Fruit fly (Drosophila melanogaster) whole organism, embryonic: ENCODE measurements around the gene ea.

Experiments
- CG10209 ChIP-seq: fragments of 200-800 bp; sonication (Bioruptor generic); optimal IDR thresholded peaks from 3 replicates; lab custom pipeline; 2017; ENCODE audit warnings: missing biosample characterization, mild to moderate bottlenecking, missing genetic modification characterization, missing genetic modification reagents
- CG10321 ChIP-seq: fragments of 200-800 bp; sonication (Bioruptor generic); IDR thresholded peaks from 2 replicates; pipeline ENCODE4 v1.3.6; 2022; ENCODE audit warnings: missing biosample characterization, missing genetic modification characterization
- CG11093 ChIP-seq: fragments of 200-800 bp; sonication (Bioruptor generic); IDR thresholded peaks from 3 replicates; pipeline ENCODE4 v1.3.6; 2022; ENCODE audit warnings: missing biosample characterization, missing genetic modification characterization
- CG11696 ChIP-seq: fragments of 200-800 bp; sonication (Bioruptor generic); IDR thresholded peaks from 2 replicates; pipeline ENCODE4 v1.3.6; 2022; ENCODE audit warnings: missing biosample characterization, missing genetic modification characterization
- CG12219 ChIP-seq: fragments of 200-800 bp; sonication (Bioruptor generic); optimal IDR thresholded peaks from 3 replicates; lab custom pipeline; 2018; ENCODE audit warnings: missing biosample characterization, mild to moderate bottlenecking, missing genetic modification characterization
- CG12299 ChIP-seq: fragments of 200-800 bp; sonication (Bioruptor generic); optimal IDR thresholded peaks from 2 replicates; lab custom pipeline; 2018; ENCODE audit warnings: missing biosample characterization, mild to moderate bottlenecking, missing genetic modification characterization
- CG12391 ChIP-seq: fragments of 200-800 bp; sonication (Bioruptor generic); optimal IDR thresholded peaks from 3 replicates; lab custom pipeline; 2018; ENCODE audit warnings: missing biosample characterization, mild to moderate bottlenecking, missing genetic modification characterization, moderate library complexity
- CG12744 ChIP-seq: fragments of 200-800 bp; sonication (Bioruptor generic); optimal IDR thresholded peaks from 2 replicates; lab custom pipeline; 2016; ENCODE audit warnings: missing biosample characterization, missing genetic modification characterization
- CG13624 ChIP-seq: fragments of 200-800 bp; sonication (Bioruptor generic); optimal IDR thresholded peaks from 2 replicates; lab custom pipeline; 2016; ENCODE audit warnings: missing biosample characterization, missing genetic modification characterization
- CG14014 ChIP-seq: fragments of 200-800 bp; sonication (Bioruptor generic); IDR thresholded peaks from 2 replicates; pipeline ENCODE4 v1.3.6; 2022; ENCODE audit warnings: missing biosample characterization, missing genetic modification characterization
- CG1602 ChIP-seq: fragments of 200-800 bp; sonication (Bioruptor generic); optimal IDR thresholded peaks from 3 replicates; lab custom pipeline; 2016; ENCODE audit warnings: missing biosample characterization, missing genetic modification characterization
- CG17802 ChIP-seq: fragments of 200-800 bp; sonication (Bioruptor generic); optimal IDR thresholded peaks from 2 replicates; lab custom pipeline; 2018; ENCODE audit warnings: missing biosample characterization, mild to moderate bottlenecking, missing genetic modification characterization, moderate library complexity
- CG1832 ChIP-seq: fragments of 200-800 bp; sonication (Bioruptor generic); optimal IDR thresholded peaks from 2 replicates; lab custom pipeline; 2017; ENCODE audit warnings: missing biosample characterization, mild to moderate bottlenecking, missing genetic modification characterization, inconsistent platforms
- CG18619 ChIP-seq: fragments of 200-800 bp; sonication (Bioruptor generic); optimal IDR thresholded peaks from 3 replicates; lab custom pipeline; 2017; ENCODE audit warnings: missing biosample characterization, mild to moderate bottlenecking, missing genetic modification characterization
- CG18764 ChIP-seq: fragments of 200-800 bp; sonication (Bioruptor generic); optimal IDR thresholded peaks from 3 replicates; lab custom pipeline; 2016; ENCODE audit warnings: missing biosample characterization, missing genetic modification characterization
- CG3838 ChIP-seq: fragments of 200-800 bp; sonication (Bioruptor generic); optimal IDR thresholded peaks from 3 replicates; lab custom pipeline; 2016; ENCODE audit warnings: missing biosample characterization, missing genetic modification characterization
- CG6254 ChIP-seq: fragments of 200-800 bp; sonication (Bioruptor generic); optimal IDR thresholded peaks from 3 replicates; lab custom pipeline; 2017; ENCODE audit warnings: mild to moderate bottlenecking, missing biosample characterization, missing genetic modification reagents, missing genetic modification characterization
- CG6813 ChIP-seq: fragments of 200-800 bp; sonication (Bioruptor generic); optimal IDR thresholded peaks from 2 replicates; lab custom pipeline; 2017; ENCODE audit warnings: missing biosample characterization, missing genetic modification characterization, mild to moderate bottlenecking, moderate library complexity, missing genetic modification reagents
- CG8924 ChIP-seq: fragments of 200-800 bp; optimal IDR thresholded peaks from 3 replicates; lab custom pipeline; 2019; ENCODE audit warnings: missing biosample characterization, mild to moderate bottlenecking, missing genetic modification characterization, moderate library complexity
- CG9727 ChIP-seq: fragments of 200-800 bp; sonication (Bioruptor generic); optimal IDR thresholded peaks from 3 replicates; lab custom pipeline; 2017; ENCODE audit warnings: missing biosample characterization, mild to moderate bottlenecking, missing genetic modification characterization
- CG9932 ChIP-seq: fragments of 200-800 bp; sonication (Bioruptor generic); IDR thresholded peaks from 2 replicates; pipeline ENCODE4 v1.3.6; 2022; ENCODE audit warnings: missing biosample characterization, missing genetic modification characterization
- Chrac-16 ChIP-seq: fragments of 200-800 bp; sonication (Bioruptor generic); optimal IDR thresholded peaks from 3 replicates; lab custom pipeline; 2016; ENCODE audit warnings: missing biosample characterization, missing genetic modification characterization
- Dfd ChIP-seq, 2 experiments: fragments of >200 bp; optimal IDR thresholded peaks; 2 replicates each; lab custom pipeline; 2017; ENCODE audit warnings: missing biosample characterization in 2 of 2, missing genetic modification characterization in 2 of 2
- Dip3 ChIP-seq: fragments of 200-800 bp; sonication (Bioruptor generic); optimal IDR thresholded peaks from 3 replicates; lab custom pipeline; 2016; ENCODE audit warnings: missing biosample characterization, missing genetic modification characterization
- Dp ChIP-seq: fragments of 200-800 bp; sonication (Bioruptor generic); optimal IDR thresholded peaks from 2 replicates; lab custom pipeline; 2018; ENCODE audit warnings: missing biosample characterization, mild to moderate bottlenecking, missing genetic modification characterization, moderate library complexity
- H15 ChIP-seq: fragments of 200-800 bp; sonication (Bioruptor generic); IDR thresholded peaks from 3 replicates; pipeline ENCODE4 v1.3.6; 2022; ENCODE audit warnings: missing biosample characterization, missing genetic modification characterization
- Hr78 ChIP-seq, 2 experiments: fragments of 200-800 bp in 1 of 2; fragments of >200 bp in 1 of 2; sonication (Bioruptor generic) in 1 of 2; optimal IDR thresholded peaks; 2 replicates each; lab custom pipeline; 2017 to 2019; ENCODE audit warnings: missing biosample characterization in 2 of 2, missing genetic modification characterization in 2 of 2, mild to moderate bottlenecking in 1 of 2, moderate library complexity in 1 of 2
- MBD-R2 ChIP-seq: fragments of 200-800 bp; sonication (Bioruptor generic); IDR thresholded peaks from 2 replicates; pipeline ENCODE4 v1.3.6; 2022; ENCODE audit warnings: missing biosample characterization, missing genetic modification characterization
- Myb ChIP-seq: fragments of 200-800 bp; sonication (Bioruptor generic); optimal IDR thresholded peaks from 2 replicates; lab custom pipeline; 2016; ENCODE audit warnings: missing biosample characterization, missing genetic modification characterization
- Nf-YB ChIP-seq: fragments of 200-800 bp; sonication (Bioruptor generic); optimal IDR thresholded peaks from 3 replicates; lab custom pipeline; 2019; ENCODE audit warnings: missing biosample characterization, mild to moderate bottlenecking, missing genetic modification characterization, moderate library complexity
- Nf-YC ChIP-seq: fragments of 200-800 bp; optimal IDR thresholded peaks from 3 replicates; lab custom pipeline; 2019; ENCODE audit warnings: missing biosample characterization, mild to moderate bottlenecking, missing genetic modification characterization, moderate library complexity
- Side ChIP-seq: fragments of 200-800 bp; sonication (Bioruptor generic); optimal IDR thresholded peaks from 2 replicates; lab custom pipeline; 2016; ENCODE audit warnings: missing biosample characterization, missing genetic modification characterization
- Sin3A ChIP-seq: fragments of >200 bp; optimal IDR thresholded peaks from 2 replicates; lab custom pipeline; 2018
- Six4 ChIP-seq: fragments of 200-800 bp; sonication (Bioruptor generic); optimal IDR thresholded peaks from 2 replicates; lab custom pipeline; 2016; ENCODE audit warnings: missing biosample characterization, missing genetic modification characterization
- Ssrp ChIP-seq: fragments of 200-800 bp; sonication (Bioruptor generic); optimal IDR thresholded peaks from 2 replicates; lab custom pipeline; 2018; ENCODE audit warnings: missing biosample characterization, mild to moderate bottlenecking, missing genetic modification characterization, moderate library complexity
- al ChIP-seq: fragments of 200-800 bp; sonication (Bioruptor generic); IDR thresholded peaks from 2 replicates; pipeline ENCODE4 v1.3.6; 2022; ENCODE audit warnings: missing biosample characterization, missing genetic modification characterization
- chinmo ChIP-seq: fragments of 200-800 bp; sonication (Bioruptor generic); IDR thresholded peaks from 4 replicates; pipeline ENCODE4 v1.3.6; 2022; ENCODE audit warnings: missing biosample characterization, missing genetic modification characterization; ENCODE audit not compliant: partially characterized antibody
- crc ChIP-seq: fragments of 200-800 bp; sonication (Bioruptor generic); optimal IDR thresholded peaks from 2 replicates; lab custom pipeline; 2016; ENCODE audit warnings: missing biosample characterization, missing genetic modification characterization
- dmrt11E ChIP-seq: fragments of 200-800 bp; sonication (Bioruptor generic); optimal IDR thresholded peaks from 3 replicates; lab custom pipeline; 2018; ENCODE audit warnings: missing biosample characterization, mild to moderate bottlenecking, missing genetic modification characterization, moderate library complexity
- fd102C ChIP-seq: fragments of 200-800 bp; sonication (Bioruptor generic); optimal IDR thresholded peaks from 2 replicates; lab custom pipeline; 2018; ENCODE audit warnings: missing biosample characterization, mild to moderate bottlenecking, missing genetic modification characterization, moderate library complexity
- ftz-f1 ChIP-seq: fragments of 200-800 bp; sonication (Bioruptor generic); optimal IDR thresholded peaks from 2 replicates; lab custom pipeline; 2016; ENCODE audit warnings: missing biosample characterization, missing genetic modification characterization
- gro ChIP-seq: fragments of 200-800 bp; sonication (Bioruptor generic); optimal IDR thresholded peaks from 2 replicates; lab custom pipeline; 2016; ENCODE audit warnings: missing biosample characterization, missing genetic modification characterization
- gsb-n ChIP-seq: fragments of 200-800 bp; sonication (Bioruptor generic); optimal IDR thresholded peaks from 3 replicates; lab custom pipeline; 2018; ENCODE audit warnings: missing biosample characterization, mild to moderate bottlenecking, missing genetic modification characterization
- jing ChIP-seq: fragments of 200-800 bp; sonication (Bioruptor generic); optimal IDR thresholded peaks from 2 replicates; lab custom pipeline; 2018; ENCODE audit warnings: missing biosample characterization, mild to moderate bottlenecking, missing genetic modification characterization
- kay ChIP-seq: fragments of 200-800 bp; sonication (Bioruptor generic); optimal IDR thresholded peaks from 2 replicates; lab custom pipeline; 2016; ENCODE audit warnings: missing biosample characterization, missing genetic modification characterization
- pros ChIP-seq: fragments of 200-800 bp; sonication (Bioruptor generic); optimal IDR thresholded peaks from 3 replicates; lab custom pipeline; 2019; ENCODE audit warnings: missing biosample characterization, mild to moderate bottlenecking, missing genetic modification characterization, moderate library complexity
- pum ChIP-seq: fragments of 200-800 bp; sonication (Bioruptor generic); optimal IDR thresholded peaks from 2 replicates; lab custom pipeline; 2016; ENCODE audit warnings: missing biosample characterization, missing genetic modification characterization
- seq ChIP-seq: fragments of 200-800 bp; sonication (Bioruptor generic); IDR thresholded peaks from 2 replicates; pipeline ENCODE4 v1.3.6; 2022; ENCODE audit warnings: missing biosample characterization, missing genetic modification characterization
- so ChIP-seq: fragments of 200-800 bp; sonication (Bioruptor generic); IDR thresholded peaks from 3 replicates; pipeline ENCODE4 v1.3.6; 2022; ENCODE audit warnings: missing biosample characterization, missing genetic modification characterization
- tap ChIP-seq: fragments of 200-800 bp; optimal IDR thresholded peaks from 3 replicates; lab custom pipeline; 2019; ENCODE audit warnings: missing biosample characterization, mild to moderate bottlenecking, missing genetic modification characterization, moderate library complexity
- z ChIP-seq: fragments of 200-800 bp; sonication (Bioruptor generic); IDR thresholded peaks from 3 replicates; pipeline ENCODE4 v1.3.6; 2022; ENCODE audit warnings: missing biosample characterization, missing genetic modification characterization

The ea gene

dm6 chr3R:15292241-15293004 is 36.1 kb upstream of the ea start (continued):
- TF ChIP-seq CG11093 (no peak), jing (GFP tag; lab: Kevin White, UChicago) (no peak), CG1832 (GFP tag; lab: Kevin White, UChicago) (no peak), CG1602 (GFP tag; lab: Kevin White, UChicago) (no peak), CG14014 (GFP tag; lab: Robert Waterston, UW) (no peak), CG11696 (no peak), CG3838 (GFP tag; lab: Kevin White, UChicago) (no peak), chinmo (no peak), seq (no peak), pum (GFP tag; lab: Kevin White, UChicago) (peak; percentile 33), pros (GFP tag; lab: Kevin White, UChicago) (peak; percentile 3), so (GFP tag; lab: Robert Waterston, UW) (no peak), CG9932 (GFP tag; lab: Robert Waterston, UW) (no peak), CG9727 (GFP tag; lab: Kevin White, UChicago) (no peak), CG10209 (GFP tag; lab: Kevin White, UChicago) (peak; percentile 8), Sin3A (lab: Kevin White, UChicago) (no peak), CG18619 (GFP tag; lab: Kevin White, UChicago) (no peak), Ssrp (no peak), ftz-f1 (GFP tag; lab: Kevin White, UChicago) (peak; percentile 52), CG17802 (tag; lab: Kevin White, UChicago) (no peak), dmrt11E (tag; lab: Kevin White, UChicago) (no peak), Nf-YC (tag; lab: Kevin White, UChicago) (no peak), CG12744 (GFP tag; lab: Kevin White, UChicago) (no peak), Myb (GFP tag; lab: Kevin White, UChicago) (peak; percentile 19), CG6813 (GFP tag; lab: Kevin White, UChicago) (no peak), CG6254 (GFP tag; lab: Kevin White, UChicago) (no peak), CG8924 (tag; lab: Kevin White, UChicago) (peak; percentile 14), CG10321 (GFP tag; lab: Robert Waterston, UW) (no peak), fd102C (no peak), Side (GFP tag; lab: Kevin White, UChicago) (no peak), al (GFP tag; lab: Robert Waterston, UW) (no peak), Six4 (GFP tag; lab: Kevin White, UChicago) (no peak), gsb-n (tag; lab: Kevin White, UChicago) (no peak), CG12219 (GFP tag; lab: Kevin White, UChicago) (peak; percentile 1), tap (tag; lab: Kevin White, UChicago) (no peak), crc (GFP tag; lab: Kevin White, UChicago) (peak; percentile 20), Dp (GFP tag; lab: Kevin White, UChicago) (no peak), Nf-YB (GFP tag; lab: Kevin White, UChicago) (no peak), CG13624 (GFP tag; lab: Kevin White, UChicago) (peak; percentile 16), MBD-R2 (GFP tag; lab: Robert Waterston, UW) (no peak), gro (GFP tag; lab: Kevin White, UChicago) (no peak), H15 (GFP tag; lab: Robert Waterston, UW) (no peak), Dfd (GFP tag; optimal IDR thresholded peaks at IDR 0.05; lab: Kevin White, UChicago) (peak in 1 of 2 experiments; percentile 82), Hr78 (GFP tag; optimal IDR thresholded peaks at IDR 0.05; lab: Kevin White, UChicago) (no peak), CG12299 (tag; lab: Kevin White, UChicago) (no peak), Dip3 (no peak), z (GFP tag; lab: Robert Waterston, UW) (no peak), kay (GFP tag; lab: Kevin White, UChicago) (no peak), CG18764 (GFP tag; lab: Kevin White, UChicago) (no peak), Chrac-16 (GFP tag; lab: Kevin White, UChicago) (no peak), CG12391 (tag; lab: Kevin White, UChicago) (no peak)
